Fruit fly (Drosophila melanogaster) whole organism, embryonic: Measurements from ENCODE around the gene CG11617.

ENCODE experiments used
- Ada2b ChIP-seq: fragments of 200-800 bp; sonication (Bioruptor generic); IDR thresholded peaks from 2 replicates; pipeline ENCODE4 v1.3.6; 2022; ENCODE audit warnings: missing biosample characterization, missing genetic modification characterization
- Bgb ChIP-seq: fragments of 200-800 bp; sonication (Bioruptor generic); IDR thresholded peaks from 2 replicates; pipeline ENCODE4 v1.3.6; 2022; ENCODE audit warnings: missing biosample characterization, missing genetic modification characterization; ENCODE audit not compliant: partially characterized antibody
- BtbVII ChIP-seq: fragments of 200-800 bp; sonication (Bioruptor generic); optimal IDR thresholded peaks from 3 replicates; lab custom pipeline; 2017; ENCODE audit warnings: missing biosample characterization, mild to moderate bottlenecking, missing genetic modification characterization
- CG10147 ChIP-seq: fragments of 200-800 bp; sonication (Bioruptor generic); optimal IDR thresholded peaks from 2 replicates; lab custom pipeline; 2019; ENCODE audit warnings: missing biosample characterization, mild to moderate bottlenecking, missing genetic modification characterization, moderate library complexity
- CG11398 ChIP-seq: fragments of 200-800 bp; sonication (Bioruptor generic); optimal IDR thresholded peaks from 2 replicates; lab custom pipeline; 2016; ENCODE audit warnings: missing biosample characterization, missing genetic modification characterization
- CG11560 ChIP-seq: fragments of 200-800 bp; sonication (Bioruptor generic); IDR thresholded peaks from 3 replicates; pipeline ENCODE4 v1.3.6; 2022; ENCODE audit warnings: missing biosample characterization, missing genetic modification characterization
- CG16813 ChIP-seq: fragments of 200-800 bp; sonication (Bioruptor generic); IDR thresholded peaks from 3 replicates; pipeline ENCODE4 v1.3.6; 2022; ENCODE audit warnings: missing biosample characterization, missing genetic modification characterization; ENCODE audit not compliant: partially characterized antibody
- CG17186 ChIP-seq: fragments of 200-800 bp; sonication (Bioruptor generic); optimal IDR thresholded peaks from 3 replicates; lab custom pipeline; 2017; ENCODE audit warnings: missing biosample characterization, missing genetic modification reagents, missing genetic modification characterization
- CG1792 ChIP-seq: fragments of 200-800 bp; sonication (Bioruptor generic); optimal IDR thresholded peaks from 2 replicates; lab custom pipeline; 2016; ENCODE audit warnings: missing biosample characterization, missing genetic modification characterization
- CG30431 ChIP-seq: fragments of 200-800 bp; sonication (Bioruptor generic); optimal IDR thresholded peaks from 2 replicates; lab custom pipeline; 2017; ENCODE audit warnings: missing biosample characterization, missing genetic modification characterization
- CG33213 ChIP-seq: fragments of 200-800 bp; sonication (Bioruptor generic); optimal IDR thresholded peaks from 3 replicates; lab custom pipeline; 2016; ENCODE audit warnings: missing biosample characterization, missing genetic modification characterization
- CG3407 ChIP-seq: fragments of 200-800 bp; sonication (Bioruptor generic); optimal IDR thresholded peaks from 2 replicates; lab custom pipeline; 2018; ENCODE audit warnings: missing biosample characterization, mild to moderate bottlenecking, missing genetic modification characterization
- CG4820 ChIP-seq: fragments of 200-800 bp; sonication (Bioruptor generic); optimal IDR thresholded peaks from 3 replicates; lab custom pipeline; 2016; ENCODE audit warnings: missing biosample characterization, missing genetic modification characterization
- CG5180 ChIP-seq: fragments of 200-800 bp; sonication (Bioruptor generic); optimal IDR thresholded peaks from 3 replicates; lab custom pipeline; 2017; ENCODE audit warnings: missing biosample characterization, missing genetic modification characterization, mild to moderate bottlenecking, moderate library complexity, missing genetic modification reagents
- CG5953 ChIP-seq: fragments of 200-800 bp; sonication (Bioruptor generic); IDR thresholded peaks from 2 replicates; pipeline ENCODE4 v1.3.6; 2022; ENCODE audit warnings: missing biosample characterization, missing genetic modification characterization
- CG6689 ChIP-seq: fragments of 200-800 bp; sonication (Bioruptor generic); IDR thresholded peaks from 2 replicates; pipeline ENCODE4 v1.3.6; 2022; ENCODE audit warnings: missing biosample characterization, missing genetic modification characterization
- CG7786 ChIP-seq: fragments of 200-800 bp; sonication (Bioruptor generic); optimal IDR thresholded peaks from 2 replicates; lab custom pipeline; 2016; ENCODE audit warnings: missing biosample characterization, missing genetic modification characterization
- CHES-1-like ChIP-seq: fragments of 200-800 bp; sonication (Bioruptor generic); optimal IDR thresholded peaks from 2 replicates; lab custom pipeline; 2016; ENCODE audit warnings: missing biosample characterization, missing genetic modification characterization
- CrebB ChIP-seq: fragments of 200-800 bp; sonication (Bioruptor generic); optimal IDR thresholded peaks from 3 replicates; lab custom pipeline; 2018; ENCODE audit warnings: missing biosample characterization, mild to moderate bottlenecking, missing genetic modification characterization
- D19B ChIP-seq: fragments of 200-800 bp; sonication (Bioruptor generic); optimal IDR thresholded peaks from 2 replicates; lab custom pipeline; 2017; ENCODE audit warnings: missing biosample characterization, mild to moderate bottlenecking, missing genetic modification characterization
- E2f2 ChIP-seq: fragments of 200-800 bp; sonication (Bioruptor generic); IDR thresholded peaks from 2 replicates; pipeline ENCODE4 v1.3.6; 2022; ENCODE audit warnings: missing biosample characterization, missing genetic modification characterization
- HLHmδ ChIP-seq: fragments of 200-800 bp; sonication (Bioruptor generic); optimal IDR thresholded peaks from 2 replicates; lab custom pipeline; 2018; ENCODE audit warnings: missing biosample characterization, mild to moderate bottlenecking, missing genetic modification characterization, moderate library complexity
- Hand ChIP-seq: fragments of 200-800 bp; sonication (Bioruptor generic); optimal IDR thresholded peaks from 2 replicates; lab custom pipeline; 2017; ENCODE audit warnings: mild to moderate bottlenecking, missing biosample characterization, missing genetic modification reagents, missing genetic modification characterization
- Hey ChIP-seq: fragments of 200-800 bp; sonication (Bioruptor generic); optimal IDR thresholded peaks from 3 replicates; lab custom pipeline; 2018; ENCODE audit warnings: missing biosample characterization, mild to moderate bottlenecking, missing genetic modification characterization
- Mes4 ChIP-seq: fragments of 200-800 bp; sonication (Bioruptor generic); optimal IDR thresholded peaks from 2 replicates; lab custom pipeline; 2016; ENCODE audit warnings: missing biosample characterization, missing genetic modification characterization
- Myb ChIP-seq: fragments of 200-800 bp; sonication (Bioruptor generic); optimal IDR thresholded peaks from 2 replicates; lab custom pipeline; 2016; ENCODE audit warnings: missing biosample characterization, missing genetic modification characterization
- NfI ChIP-seq: fragments of 200-800 bp; sonication (Bioruptor generic); optimal IDR thresholded peaks from 3 replicates; lab custom pipeline; 2018; ENCODE audit warnings: missing biosample characterization, mild to moderate bottlenecking, missing genetic modification characterization, moderate library complexity
- Oli ChIP-seq: fragments of 200-800 bp; sonication (Bioruptor generic); optimal IDR thresholded peaks from 2 replicates; lab custom pipeline; 2018; ENCODE audit warnings: missing biosample characterization, mild to moderate bottlenecking, missing genetic modification characterization, moderate library complexity
- Ptx1 ChIP-seq: fragments of 200-800 bp; sonication (Bioruptor generic); IDR thresholded peaks from 2 replicates; pipeline ENCODE4 v1.3.6; 2022; ENCODE audit warnings: missing biosample characterization, missing genetic modification characterization
- Ssrp ChIP-seq: fragments of 200-800 bp; sonication (Bioruptor generic); optimal IDR thresholded peaks from 2 replicates; lab custom pipeline; 2018; ENCODE audit warnings: missing biosample characterization, mild to moderate bottlenecking, missing genetic modification characterization, moderate library complexity
- cwo ChIP-seq: fragments of 200-800 bp; sonication (Bioruptor generic); optimal IDR thresholded peaks from 3 replicates; lab custom pipeline; 2017; ENCODE audit warnings: missing biosample characterization, missing genetic modification characterization, mild to moderate bottlenecking, moderate library complexity, missing genetic modification reagents
- ewg ChIP-seq: fragments of 200-800 bp; sonication (Bioruptor generic); optimal IDR thresholded peaks from 3 replicates; lab custom pipeline; 2017; ENCODE audit warnings: mild to moderate bottlenecking, missing biosample characterization, missing genetic modification reagents, missing genetic modification characterization
- exex ChIP-seq: fragments of 200-800 bp; sonication (Bioruptor generic); optimal IDR thresholded peaks from 4 replicates; lab custom pipeline; 2018; ENCODE audit warnings: missing biosample characterization, mild to moderate bottlenecking, missing genetic modification characterization, moderate library complexity
- gem ChIP-seq: fragments of 200-800 bp; sonication (Bioruptor generic); optimal IDR thresholded peaks from 2 replicates; lab custom pipeline; 2019; ENCODE audit warnings: missing biosample characterization, mild to moderate bottlenecking, missing genetic modification characterization, moderate library complexity
- grau ChIP-seq: fragments of 200-800 bp; optimal IDR thresholded peaks from 3 replicates; lab custom pipeline; 2019; ENCODE audit warnings: missing biosample characterization, mild to moderate bottlenecking, missing genetic modification characterization, moderate library complexity
- h ChIP-seq: fragments of >200 bp; optimal IDR thresholded peaks from 2 replicates; lab custom pipeline; 2017
- kah ChIP-seq: fragments of 200-800 bp; sonication (Bioruptor generic); optimal IDR thresholded peaks from 2 replicates; lab custom pipeline; 2018; ENCODE audit warnings: missing biosample characterization, mild to moderate bottlenecking, missing genetic modification characterization
- knrl ChIP-seq: fragments of 200-800 bp; sonication (Bioruptor generic); IDR thresholded peaks from 3 replicates; pipeline ENCODE4 v1.3.6; 2022; ENCODE audit warnings: missing biosample characterization, missing genetic modification characterization; ENCODE audit not compliant: partially characterized antibody
- luna ChIP-seq: fragments of 200-800 bp; sonication (Bioruptor generic); optimal IDR thresholded peaks from 2 replicates; lab custom pipeline; 2016; ENCODE audit warnings: missing biosample characterization, missing genetic modification characterization
- mirr ChIP-seq: fragments of 200-800 bp; sonication (Bioruptor generic); optimal IDR thresholded peaks from 3 replicates; lab custom pipeline; 2018; ENCODE audit warnings: missing biosample characterization, mild to moderate bottlenecking, missing genetic modification characterization
- nom ChIP-seq: fragments of 200-800 bp; sonication (Bioruptor generic); optimal IDR thresholded peaks from 2 replicates; lab custom pipeline; 2017; ENCODE audit warnings: missing biosample characterization, missing genetic modification characterization, mild to moderate bottlenecking, moderate library complexity, missing genetic modification reagents
- odd ChIP-seq: fragments of 200-800 bp; sonication (Bioruptor generic); optimal IDR thresholded peaks from 2 replicates; lab custom pipeline; 2017; ENCODE audit warnings: missing biosample characterization, mild to moderate bottlenecking, missing genetic modification characterization
- salm ChIP-seq: fragments of 200-800 bp; sonication (Bioruptor generic); optimal IDR thresholded peaks from 2 replicates; lab custom pipeline; 2018; ENCODE audit warnings: missing biosample characterization, mild to moderate bottlenecking, missing genetic modification characterization
- sc ChIP-seq, 3 experiments: fragments of >200 bp in 2 of 3; fragments of 200-800 bp in 1 of 3; sonication (Bioruptor generic) in 1 of 3; optimal IDR thresholded peaks; 2 replicates in 2 of 3; 3 replicates in 1 of 3; lab custom pipeline; 2017; ENCODE audit warnings: mild to moderate bottlenecking in 1 of 3, missing biosample characterization in 1 of 3, missing genetic modification characterization in 1 of 3, missing genetic modification reagents in 1 of 3
- sd ChIP-seq: fragments of 200-800 bp; sonication (Bioruptor generic); optimal IDR thresholded peaks from 3 replicates; lab custom pipeline; 2018; ENCODE audit warnings: missing biosample characterization, mild to moderate bottlenecking, missing genetic modification characterization, moderate library complexity
- tup ChIP-seq: fragments of 200-800 bp; sonication (Bioruptor generic); optimal IDR thresholded peaks from 2 replicates; lab custom pipeline; 2016; ENCODE audit warnings: missing biosample characterization, mild to moderate bottlenecking, missing genetic modification characterization, moderate library complexity
- unpg ChIP-seq: fragments of 200-800 bp; sonication (Bioruptor generic); optimal IDR thresholded peaks from 3 replicates; lab custom pipeline; 2018; ENCODE audit warnings: missing biosample characterization, mild to moderate bottlenecking, missing genetic modification characterization, moderate library complexity
- wdn ChIP-seq: fragments of 200-800 bp; sonication (Bioruptor generic); IDR thresholded peaks from 2 replicates; pipeline ENCODE4 v1.3.6; 2022; ENCODE audit warnings: missing biosample characterization, missing genetic modification characterization
- zf30C ChIP-seq: fragments of 200-800 bp; sonication (Bioruptor generic); optimal IDR thresholded peaks from 3 replicates; lab custom pipeline; 2018; ENCODE audit warnings: missing biosample characterization, mild to moderate bottlenecking, missing genetic modification characterization

The CG11617 gene

dm6 chr2L:161453-162175 lies 45.5 kb downstream of the CG11617 start (continued):
- TF ChIP-seq Bgb (GFP tag; lab: Robert Waterston, UW) (no peak), tup (no peak), Hand (GFP tag; lab: Kevin White, UChicago) (no peak), Oli (tag; lab: Kevin White, UChicago) (no peak), CG4820 (no peak), CG30431 (GFP tag; lab: Kevin White, UChicago) (no peak), odd (GFP tag; lab: Kevin White, UChicago) (peak; percentile 42), Ptx1 (GFP tag; lab: Robert Waterston, UW) (no peak), zf30C (peak; percentile 58), NfI (GFP tag; lab: Kevin White, UChicago) (peak; percentile 6), CG11398 (GFP tag; lab: Kevin White, UChicago) (peak; percentile 19), CG33213 (GFP tag; lab: Kevin White, UChicago) (no peak), CG10147 (GFP tag; lab: Kevin White, UChicago) (peak; percentile 26), CG6689 (GFP tag; lab: Robert Waterston, UW) (no peak), CG7786 (GFP tag; lab: Kevin White, UChicago) (peak; percentile 16), Mes4 (no peak), CG17186 (no peak), cwo (GFP tag; lab: Kevin White, UChicago) (peak; percentile 0), Hey (tag; lab: Kevin White, UChicago) (peak; percentile 63), CG11560 (no peak), CG5953 (GFP tag; lab: Robert Waterston, UW) (no peak), luna (no peak), E2f2 (no peak), HLHmδ (GFP tag; lab: Kevin White, UChicago) (peak; percentile 76), exex (tag; lab: Kevin White, UChicago) (peak; percentile 48), knrl (GFP tag; lab: Robert Waterston, UW) (no peak), wdn (GFP tag; lab: Robert Waterston, UW) (no peak), CG16813 (GFP tag; lab: Robert Waterston, UW) (no peak), unpg (GFP tag; lab: Kevin White, UChicago) (peak; percentile 26), Myb (peak; percentile 8), grau (tag; lab: Kevin White, UChicago) (no peak), ewg (no peak), sd (peak; percentile 98), gem (tag; lab: Kevin White, UChicago) (no peak), CG3407 (peak; percentile 100), salm (tag; lab: Kevin White, UChicago) (peak; percentile 12), Ssrp (tag; lab: Kevin White, UChicago) (no peak), mirr (GFP tag; lab: Kevin White, UChicago) (peak; percentile 95), CHES-1-like (GFP tag; lab: Kevin White, UChicago) (peak; percentile 11), nom (GFP tag; lab: Kevin White, UChicago) (peak; percentile 51), CG5180 (GFP tag; lab: Kevin White, UChicago) (peak; percentile 30), CrebB (tag; lab: Kevin White, UChicago) (no peak), sc (optimal IDR thresholded peaks at IDR 0.05; lab: Kevin White, UChicago) (no peak), sc (GFP tag; optimal IDR thresholded peaks at IDR 0.05; lab: Kevin White, UChicago) (no peak), kah (GFP tag; lab: Kevin White, UChicago) (peak; percentile 8), Ada2b (GFP tag; lab: Robert Waterston, UW) (no peak), h (no peak), D19B (GFP tag; lab: Kevin White, UChicago) (no peak), BtbVII (GFP tag; lab: Kevin White, UChicago) (peak; percentile 52), CG1792 (no peak)
